Worm (Caenorhabditis elegans): Measurements from ENCODE around the gene srh-288.

DNA sequence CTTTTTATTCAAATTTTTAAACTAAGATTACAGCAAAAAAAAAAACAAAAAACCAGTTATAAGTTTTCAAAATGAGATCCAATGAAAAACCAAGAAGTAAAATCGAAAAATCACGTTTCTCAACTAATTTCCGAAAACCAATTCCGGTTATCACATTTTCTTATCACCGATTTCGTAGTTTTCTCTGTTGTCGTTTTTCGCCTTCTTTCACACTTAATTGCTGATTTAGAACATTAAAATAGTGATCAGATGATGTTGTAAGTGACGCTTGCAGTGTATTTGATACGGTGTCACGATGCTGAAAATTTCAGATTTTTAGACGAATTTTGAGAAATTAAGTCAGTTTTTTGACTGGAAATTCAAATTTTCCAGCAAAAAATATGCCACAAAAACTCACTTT, 15.3 kb downstream of the srh-288 start:
- TF ChIP-seq bed-3 (GFP tag; optimal IDR thresholded peaks at IDR 0.05) (no peak), unc-39 (tag; optimal IDR thresholded peaks at IDR 0.05) (no peak), nhr-2 (tag; optimal IDR thresholded peaks at IDR 0.05) (no peak), lin-13 (tag; optimal IDR thresholded peaks at IDR 0.05) (no peak), ztf-11 (tag; optimal IDR thresholded peaks at IDR 0.05) (no peak)

Data from whole organism, mixed stage, embryonic.